Worm (Caenorhabditis elegans) whole organism, L4/young adult: ENCODE results near the gene cyp-25A3.

Experiments used
- W03F9.2 ChIP-seq: fragments of 150-350 bp; optimal IDR thresholded peaks from 2 replicates; lab custom pipeline; 2014; ENCODE audit warnings: missing biosample characterization, missing genetic modification characterization
- dao-5 ChIP-seq: sonication (generic microtip); optimal IDR thresholded peaks from 2 replicates; lab custom pipeline; 2016; ENCODE audit warnings: missing genotype, missing genetic modification characterization, moderate library complexity, missing compliant biosample characterization
- him-1 ChIP-seq: sonication (generic microtip); optimal IDR thresholded peaks from 2 replicates; lab custom pipeline; 2016; ENCODE audit warnings: missing genotype, missing genetic modification reagents, missing genetic modification characterization, missing compliant biosample characterization

DNA sequence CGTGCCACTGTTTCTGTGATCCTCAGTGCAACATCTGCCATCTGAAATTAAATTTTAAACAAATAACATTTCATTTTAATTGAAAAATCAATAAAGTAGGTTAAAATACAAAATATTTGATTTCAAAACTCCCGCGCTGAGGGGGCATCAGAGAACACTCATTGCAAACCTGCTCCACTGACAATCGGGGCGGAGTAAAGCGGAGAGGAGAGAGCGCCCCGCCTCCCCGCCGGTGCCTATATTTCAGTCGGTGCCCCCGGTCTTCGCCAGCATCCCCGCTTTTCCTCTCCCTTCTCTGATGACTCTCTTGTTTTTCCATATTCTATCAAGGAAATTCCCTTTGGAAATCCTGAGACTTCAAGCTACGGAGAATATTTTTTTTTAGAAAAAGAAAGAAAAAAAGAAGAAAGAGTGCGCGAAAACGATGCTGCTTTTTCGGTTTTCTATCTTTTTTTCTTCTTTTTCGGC, 23.4 kb upstream of the cyp-25A3 start, which contains the start of gene brc-1:
- TF ChIP-seq dao-5 (tag; lab: Kevin White, UChicago) (no peak), him-1 (tag; lab: Kevin White, UChicago) (peak; percentile 83), W03F9.2 (tag; lab: Kevin White, UChicago) (peak; percentile 64)
